Worm (Caenorhabditis elegans) whole organism, L4 larva: ENCODE measurements around the gene inft-2.

Source experiments
- D1046.2 ChIP-seq: fragments of 200-800 bp; sonication (Bioruptor generic); IDR thresholded peaks from 2 replicates; pipeline ENCODE4 v1.3.6; 2022; ENCODE audit warnings: missing genetic modification characterization, missing compliant biosample characterization
- T26A8.4 ChIP-seq: fragments of 200-800 bp; sonication (Bioruptor generic); IDR thresholded peaks from 2 replicates; pipeline ENCODE4 v1.3.6; 2022; ENCODE audit warnings: missing genetic modification characterization, missing compliant biosample characterization
- Y105C5A.15 ChIP-seq: fragments of 200-800 bp; sonication (Bioruptor generic); IDR thresholded peaks from 2 replicates; pipeline ENCODE4 v1.3.6; 2022; ENCODE audit warnings: missing genetic modification characterization, missing compliant biosample characterization
- ZK337.2 ChIP-seq: fragments of 200-800 bp; sonication (Bioruptor generic); IDR thresholded peaks from 2 replicates; pipeline ENCODE4 v1.3.6; 2022; ENCODE audit warnings: missing genetic modification reagents, missing genetic modification characterization, missing compliant biosample characterization
- ZK546.5 ChIP-seq, 2 experiments: sonication (generic microtip); optimal IDR thresholded peaks; 2 replicates each; lab custom pipeline; 2017; ENCODE audit warnings: missing biosample characterization in 2 of 2, missing genetic modification characterization in 2 of 2
- aha-1 ChIP-seq: fragments of 150-350 bp; peaks from one replicate; lab custom pipeline; 2014; ENCODE audit warnings: missing biosample characterization, missing genetic modification characterization
- aly-2 ChIP-seq: sonication (generic microtip); optimal IDR thresholded peaks from 2 replicates; lab custom pipeline; 2018; ENCODE audit warnings: missing biosample characterization, missing genetic modification characterization
- ama-1 ChIP-seq: fragments of 150-350 bp; optimal IDR thresholded peaks from 2 replicates; lab custom pipeline; 2014; ENCODE audit warnings: inconsistent platforms, mixed read lengths
- arid-1 ChIP-seq: fragments of 200-800 bp; sonication (Bioruptor generic); conservative IDR thresholded peaks from 2 replicates; pipeline ENCODE4 v1.3.6; 2022; ENCODE audit warnings: missing genetic modification reagents, missing genetic modification characterization, missing compliant biosample characterization
- ceh-20 ChIP-seq: fragments of 200-800 bp; sonication (Bioruptor generic); IDR thresholded peaks from 2 replicates; pipeline ENCODE4 v1.3.6; 2022; ENCODE audit warnings: missing genetic modification reagents, missing genetic modification characterization, missing compliant biosample characterization
- ceh-44 ChIP-seq: fragments of 200-800 bp; sonication (Bioruptor generic); IDR thresholded peaks from 2 replicates; pipeline ENCODE4 v1.3.6; 2022; ENCODE audit warnings: missing genetic modification reagents, missing genetic modification characterization, missing compliant biosample characterization
- cey-2 ChIP-seq: sonication (generic microtip); optimal IDR thresholded peaks from 3 replicates; lab custom pipeline; 2017; ENCODE audit warnings: missing genetic modification characterization, mild to moderate bottlenecking, missing compliant biosample characterization, antibody characterized with exemption, borderline replicate concordance; ENCODE audit not compliant: insufficient read depth
- ctbp-1 ChIP-seq: fragments of 200-800 bp; sonication (Bioruptor generic); IDR thresholded peaks from 2 replicates; pipeline ENCODE4 v1.3.6; 2022; ENCODE audit warnings: missing genetic modification reagents, missing genetic modification characterization, missing compliant biosample characterization
- daf-8 ChIP-seq: fragments of 200-800 bp; sonication (Bioruptor generic); IDR thresholded peaks from 2 replicates; pipeline ENCODE4 v1.3.6; 2022; ENCODE audit warnings: missing genetic modification characterization, missing compliant biosample characterization
- dmd-9 ChIP-seq: fragments of 200-800 bp; sonication (Bioruptor generic); IDR thresholded peaks from 2 replicates; pipeline ENCODE4 v1.3.6; 2022; ENCODE audit warnings: missing genetic modification reagents, missing genetic modification characterization, missing compliant biosample characterization
- dpl-1 ChIP-seq: fragments of 150-350 bp; optimal IDR thresholded peaks from 2 replicates; lab custom pipeline; 2014; ENCODE audit warnings: missing biosample characterization, missing genetic modification reagents, missing genetic modification characterization
- dve-1 ChIP-seq: sonication (generic microtip); optimal IDR thresholded peaks from 2 replicates; lab custom pipeline; 2017; ENCODE audit warnings: antibody characterized with exemption, mild to moderate bottlenecking, missing genetic modification characterization, missing compliant biosample characterization; ENCODE audit not compliant: insufficient read depth
- egl-43 ChIP-seq: fragments of 200-800 bp; sonication (Bioruptor generic); IDR thresholded peaks from 2 replicates; pipeline ENCODE4 v1.3.6; 2022; ENCODE audit warnings: missing genetic modification reagents, missing genetic modification characterization, missing compliant biosample characterization
- hif-1 ChIP-seq, 2 experiments: sonication (generic microtip); optimal IDR thresholded peaks; 2 replicates each; lab custom pipeline; 2016 to 2017; ENCODE audit warnings: missing compliant biosample characterization in 2 of 2, missing genetic modification characterization in 2 of 2, missing genetic modification reagents in 2 of 2, missing genotype in 2 of 2, mild to moderate bottlenecking in 1 of 2
- hlh-11 ChIP-seq: fragments of 200-800 bp; sonication (Bioruptor generic); optimal IDR thresholded peaks from 2 replicates; lab custom pipeline; 2018; ENCODE audit warnings: mild to moderate bottlenecking, missing genetic modification characterization, missing compliant biosample characterization
- jun-1 ChIP-seq: fragments of 150-350 bp; optimal IDR thresholded peaks from 2 replicates; lab custom pipeline; 2014; ENCODE audit warnings: missing biosample characterization, missing genetic modification reagents, missing genetic modification characterization
- lim-7 ChIP-seq: fragments of 200-800 bp; sonication (Bioruptor generic); IDR thresholded peaks from 2 replicates; pipeline ENCODE4 v1.3.6; 2022; ENCODE audit warnings: missing genetic modification characterization, missing compliant biosample characterization
- lin-13 ChIP-seq: fragments of 150-350 bp; optimal IDR thresholded peaks from 2 replicates; lab custom pipeline; 2014; ENCODE audit warnings: missing biosample characterization, missing genetic modification reagents, missing genetic modification characterization
- lin-38 ChIP-seq: fragments of 200-800 bp; sonication (Bioruptor generic); IDR thresholded peaks from 2 replicates; pipeline ENCODE4 v1.3.6; 2022; ENCODE audit warnings: missing genetic modification reagents, missing genetic modification characterization, missing compliant biosample characterization
- lir-3 ChIP-seq: sonication (generic microtip); optimal IDR thresholded peaks from 2 replicates; lab custom pipeline; 2016; ENCODE audit warnings: mild to moderate bottlenecking, missing genetic modification characterization, missing compliant biosample characterization
- lsy-2 ChIP-seq, 2 experiments: fragments of 150-350 bp in 1 of 2; sonication (generic microtip) in 1 of 2; optimal IDR thresholded peaks; 2 replicates each; lab custom pipeline; 2014 to 2017; ENCODE audit warnings: missing biosample characterization in 2 of 2, missing genetic modification characterization in 2 of 2
- madf-5 ChIP-seq, 2 experiments: fragments of 200-800 bp; sonication (Bioruptor generic); IDR thresholded peaks; 2 replicates each; pipeline ENCODE4 v1.3.6; 2022; ENCODE audit warnings: missing compliant biosample characterization in 2 of 2, missing genetic modification characterization in 2 of 2
- mdl-1 ChIP-seq, 2 experiments: fragments of 150-350 bp in 1 of 2; sonication (generic microtip) in 1 of 2; optimal IDR thresholded peaks; 2 replicates each; lab custom pipeline; 2014 to 2017; ENCODE audit warnings: missing biosample characterization in 2 of 2, missing genetic modification characterization in 2 of 2
- mdt-29 ChIP-seq: fragments of 200-800 bp; sonication (Bioruptor generic); IDR thresholded peaks from 2 replicates; pipeline ENCODE4 v1.3.6; 2022; ENCODE audit warnings: missing genetic modification reagents, missing genetic modification characterization, missing compliant biosample characterization
- mxl-3 ChIP-seq: fragments of 200-800 bp; sonication (Bioruptor generic); optimal IDR thresholded peaks from 2 replicates; lab custom pipeline; 2018; ENCODE audit warnings: mild to moderate bottlenecking, missing genetic modification characterization, missing compliant biosample characterization
- nhr-11 ChIP-seq: fragments of 150-350 bp; optimal IDR thresholded peaks from 2 replicates; lab custom pipeline; 2014; ENCODE audit warnings: missing biosample characterization, missing genetic modification characterization
- nhr-111 ChIP-seq: fragments of 200-800 bp; sonication (Bioruptor generic); optimal IDR thresholded peaks from 2 replicates; lab custom pipeline; 2018; ENCODE audit warnings: mild to moderate bottlenecking, missing genetic modification characterization, missing compliant biosample characterization
- nhr-237 ChIP-seq: sonication (generic microtip); optimal IDR thresholded peaks from 2 replicates; lab custom pipeline; 2017; ENCODE audit warnings: missing biosample characterization, missing genetic modification characterization
- nhr-25 ChIP-seq: sonication (generic microtip); optimal IDR thresholded peaks from 2 replicates; lab custom pipeline; 2017; ENCODE audit warnings: missing genetic modification characterization, mild to moderate bottlenecking, missing compliant biosample characterization, antibody characterized with exemption, moderate library complexity, borderline replicate concordance; ENCODE audit not compliant: insufficient read depth
- nhr-42 ChIP-seq: fragments of 200-800 bp; sonication (Bioruptor generic); IDR thresholded peaks from 2 replicates; pipeline ENCODE4 v1.3.6; 2022; ENCODE audit warnings: missing genetic modification characterization, missing compliant biosample characterization
- nhr-48 ChIP-seq: sonication (generic microtip); optimal IDR thresholded peaks from 2 replicates; lab custom pipeline; 2016; ENCODE audit warnings: mild to moderate bottlenecking, missing genetic modification characterization, missing compliant biosample characterization
- nhr-76 ChIP-seq: fragments of 150-350 bp; optimal IDR thresholded peaks from 2 replicates; lab custom pipeline; 2014; ENCODE audit warnings: missing biosample characterization, missing genetic modification characterization
- nhr-77 ChIP-seq: fragments of 150-350 bp; optimal IDR thresholded peaks from 2 replicates; lab custom pipeline; 2014; ENCODE audit warnings: missing biosample characterization, missing genetic modification characterization
- pha-4 ChIP-seq, 2 experiments: fragments of 150-350 bp in 1 of 2; fragments of 200-800 bp in 1 of 2; sonication (Bioruptor generic) in 1 of 2; IDR thresholded peaks in 1 of 2; optimal IDR thresholded peaks in 1 of 2; 2 replicates each; pipeline versions ENCODE4 v1.3.6 to Lab custom; 2014 to 2022; ENCODE audit warnings: missing genetic modification characterization in 2 of 2, missing genetic modification reagents in 2 of 2, missing biosample characterization in 1 of 2, missing compliant biosample characterization in 1 of 2
- php-3 ChIP-seq: fragments of 200-800 bp; sonication (Bioruptor generic); IDR thresholded peaks from 2 replicates; pipeline ENCODE4 v1.3.6; 2022; ENCODE audit warnings: missing genetic modification reagents, missing genetic modification characterization, missing compliant biosample characterization
- rbr-2 ChIP-seq: sonication (generic microtip); optimal IDR thresholded peaks from 2 replicates; lab custom pipeline; 2016; ENCODE audit warnings: missing genotype, missing genetic modification characterization, missing compliant biosample characterization
- saeg-2 ChIP-seq: fragments of 200-800 bp; sonication (Bioruptor generic); IDR thresholded peaks from 2 replicates; pipeline ENCODE4 v1.3.6; 2022; ENCODE audit warnings: missing genetic modification reagents, missing genetic modification characterization, missing compliant biosample characterization
- set-16 ChIP-seq: fragments of 200-800 bp; sonication (Bioruptor generic); IDR thresholded peaks from 2 replicates; pipeline ENCODE4 v1.3.6; 2022; ENCODE audit warnings: missing genetic modification reagents, missing genetic modification characterization, missing compliant biosample characterization
- spr-1 ChIP-seq: sonication (generic microtip); optimal IDR thresholded peaks from 2 replicates; lab custom pipeline; 2016; ENCODE audit warnings: mild to moderate bottlenecking, missing genetic modification characterization, missing compliant biosample characterization
- spr-3 ChIP-seq: fragments of 200-800 bp; sonication (Bioruptor generic); optimal IDR thresholded peaks from 2 replicates; lab custom pipeline; 2018; ENCODE audit warnings: mild to moderate bottlenecking, missing genetic modification characterization, missing compliant biosample characterization
- tra-1 ChIP-seq: fragments of 200-800 bp; sonication (Bioruptor generic); IDR thresholded peaks from 2 replicates; pipeline ENCODE4 v1.3.6; 2022; ENCODE audit warnings: missing genetic modification reagents, missing genetic modification characterization, missing compliant biosample characterization
- unc-130 ChIP-seq: sonication (generic microtip); optimal IDR thresholded peaks from 2 replicates; lab custom pipeline; 2016; ENCODE audit warnings: missing genetic modification reagents, missing genetic modification characterization, missing compliant biosample characterization
- unc-39 ChIP-seq: sonication (generic microtip); optimal IDR thresholded peaks from 2 replicates; lab custom pipeline; 2017; ENCODE audit warnings: missing biosample characterization, missing genetic modification characterization
- unc-62 ChIP-seq, 3 experiments: fragments of 150-350 bp in 1 of 3; sonication (generic microtip); optimal IDR thresholded peaks in 2 of 3; peaks in 1 of 3; 1 replicate in 1 of 3; 2 replicates in 2 of 3; lab custom pipeline; 2014 to 2017; ENCODE audit warnings: missing biosample characterization in 3 of 3, missing genetic modification characterization in 3 of 3, missing genetic modification reagents in 3 of 3, missing genotype in 1 of 3
- vab-7 ChIP-seq: fragments of 200-800 bp; sonication (Bioruptor generic); IDR thresholded peaks from 2 replicates; pipeline ENCODE4 v1.3.6; 2022; ENCODE audit warnings: missing genetic modification reagents, missing genetic modification characterization, missing compliant biosample characterization
- zip-2 ChIP-seq: fragments of 150-350 bp; optimal IDR thresholded peaks from 2 replicates; lab custom pipeline; 2014; ENCODE audit warnings: missing biosample characterization, missing genetic modification characterization

Gene inft-2

DNA sequence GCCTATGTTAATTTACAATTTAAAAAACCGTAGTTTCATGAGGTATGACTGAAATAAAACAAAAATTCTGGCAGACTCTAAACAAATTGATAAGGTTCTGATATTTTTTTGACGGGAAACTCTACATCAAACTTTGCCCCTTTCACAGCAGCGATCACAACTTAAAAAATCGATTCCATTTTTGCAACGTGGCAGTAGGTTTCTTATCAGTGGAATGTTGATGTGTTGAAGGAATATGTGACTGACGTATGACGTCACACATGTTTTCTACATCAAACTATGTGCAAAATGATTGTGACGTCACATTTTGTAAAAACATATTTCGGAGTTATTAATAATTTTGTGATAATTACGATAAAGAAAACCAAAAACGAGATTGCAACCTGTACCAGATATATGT lies 9.8 kb downstream of the inft-2 start:
- TF ChIP-seq cey-2 (tag; lab: Kevin White, UChicago) = no peak
- TF ChIP-seq lim-7 = no peak
- TF ChIP-seq ceh-44 (GFP tag; lab: Robert Waterston, UW) = no peak
- TF ChIP-seq dpl-1 = no peak
- TF ChIP-seq lsy-2 (tag; optimal IDR thresholded peaks at IDR 0.05; lab: Kevin White, UChicago) = peak in 1 of 2 experiments; percentile 15
- no peak for TF ChIP-seq ZK337.2
- no peak for TF ChIP-seq set-16
- TF ChIP-seq mdt-29 (GFP tag; lab: Robert Waterston, UW) = no peak
- no peak for TF ChIP-seq mxl-3 (GFP tag; lab: Kevin White, UChicago)
- TF ChIP-seq spr-3 (GFP tag; lab: Kevin White, UChicago) = no peak
- no peak for TF ChIP-seq dmd-9 (GFP tag; lab: Robert Waterston, UW)
- TF ChIP-seq Y105C5A.15 (GFP tag; lab: Robert Waterston, UW) = no peak
- peak; percentile 66; the same call in 1 of the 2 replicates for TF ChIP-seq php-3
- no peak for TF ChIP-seq unc-130 (GFP tag; lab: Kevin White, UChicago)
- no peak for TF ChIP-seq vab-7
- TF ChIP-seq lin-13 = no peak
- TF ChIP-seq nhr-237 (tag; lab: Kevin White, UChicago) = no peak
- peak; percentile 37; the same call in 1 of the 2 replicates for TF ChIP-seq saeg-2 (GFP tag; lab: Robert Waterston, UW)
- TF ChIP-seq ctbp-1 = no peak
- no peak for TF ChIP-seq rbr-2 (tag; lab: Kevin White, UChicago)
- TF ChIP-seq hif-1 (tag; optimal IDR thresholded peaks at IDR 0.05; lab: Kevin White, UChicago) = no peak
- TF ChIP-seq lin-38 = no peak
- no peak for TF ChIP-seq madf-5 (GFP tag; IDR thresholded peaks at IDR 0.05; lab: Robert Waterston, UW)
- no peak for TF ChIP-seq unc-39
- peak; percentile 88 for TF ChIP-seq dve-1
- no peak for TF ChIP-seq nhr-111 (GFP tag; lab: Kevin White, UChicago)
- no peak for TF ChIP-seq egl-43 (GFP tag; lab: Robert Waterston, UW)
- TF ChIP-seq spr-1 (tag; lab: Kevin White, UChicago) = no peak
- TF ChIP-seq pha-4 (GFP tag; IDR thresholded peaks at IDR 0.05; lab: Robert Waterston, UW) = no peak
- no peak for TF ChIP-seq pha-4 (tag; optimal IDR thresholded peaks at IDR 0.05; lab: Kevin White, UChicago)
- no peak for TF ChIP-seq mdl-1 (tag; optimal IDR thresholded peaks at IDR 0.05; lab: Kevin White, UChicago)
- no peak for TF ChIP-seq aha-1 (tag; lab: Kevin White, UChicago)
- no peak for TF ChIP-seq aly-2 (tag; lab: Kevin White, UChicago)
- TF ChIP-seq zip-2 (tag; lab: Kevin White, UChicago) = no peak
- no peak for TF ChIP-seq T26A8.4 (GFP tag; lab: Robert Waterston, UW)
- TF ChIP-seq daf-8 (GFP tag; lab: Robert Waterston, UW) = no peak
- TF ChIP-seq ama-1 (lab: Kevin White, UChicago) = no peak
- TF ChIP-seq hlh-11 (tag; lab: Kevin White, UChicago) = peak; percentile 80
- TF ChIP-seq nhr-42 (GFP tag; lab: Robert Waterston, UW) = no peak
- no peak for TF ChIP-seq ZK546.5 (tag; optimal IDR thresholded peaks at IDR 0.05; lab: Kevin White, UChicago)
- no peak for TF ChIP-seq nhr-77 (tag; lab: Kevin White, UChicago)
- TF ChIP-seq ceh-20 = no peak
- TF ChIP-seq nhr-48 (tag; lab: Kevin White, UChicago) = peak; percentile 69
- no peak for TF ChIP-seq jun-1 (tag; lab: Kevin White, UChicago)
- no peak for TF ChIP-seq arid-1 (GFP tag; lab: Robert Waterston, UW)
- peak in 1 of 2 experiments; percentile 83 for TF ChIP-seq unc-62 (GFP tag; optimal IDR thresholded peaks at IDR 0.05 in 1 of 2; lab: Kevin White, UChicago)
- no peak for TF ChIP-seq unc-62 (tag; optimal IDR thresholded peaks at IDR 0.05; lab: Kevin White, UChicago)
- no peak for TF ChIP-seq D1046.2 (GFP tag; lab: Robert Waterston, UW)
- peak; percentile 59; the same call in 1 of the 2 replicates for TF ChIP-seq tra-1
- no peak for TF ChIP-seq nhr-25
- no peak for TF ChIP-seq nhr-11 (tag; lab: Kevin White, UChicago)
- TF ChIP-seq nhr-76 (tag; lab: Kevin White, UChicago) = no peak
- TF ChIP-seq lir-3 (tag; lab: Kevin White, UChicago) = no peak
